Worm (Caenorhabditis elegans) whole organism, L4 larva: ENCODE data around the gene srsx-15.

Experiments used
- F10B5.3 ChIP-seq: sonication (generic microtip); optimal IDR thresholded peaks from 2 replicates; lab custom pipeline; 2016; ENCODE audit warnings: mild to moderate bottlenecking, missing genetic modification characterization, missing compliant biosample characterization
- T20F7.1 ChIP-seq: fragments of 200-800 bp; sonication (Bioruptor generic); optimal IDR thresholded peaks from 2 replicates; lab custom pipeline; 2018; ENCODE audit warnings: mild to moderate bottlenecking, missing genetic modification characterization, missing compliant biosample characterization
- T26A8.4 ChIP-seq: fragments of 200-800 bp; sonication (Bioruptor generic); IDR thresholded peaks from 2 replicates; pipeline ENCODE4 v1.3.6; 2022; ENCODE audit warnings: missing genetic modification characterization, missing compliant biosample characterization
- Y105C5A.15 ChIP-seq: fragments of 200-800 bp; sonication (Bioruptor generic); IDR thresholded peaks from 2 replicates; pipeline ENCODE4 v1.3.6; 2022; ENCODE audit warnings: missing genetic modification characterization, missing compliant biosample characterization
- ZK546.5 ChIP-seq, 2 experiments: sonication (generic microtip); optimal IDR thresholded peaks; 2 replicates each; lab custom pipeline; 2017; ENCODE audit warnings: missing biosample characterization in 2 of 2, missing genetic modification characterization in 2 of 2
- aha-1 ChIP-seq: fragments of 150-350 bp; peaks from one replicate; lab custom pipeline; 2014; ENCODE audit warnings: missing biosample characterization, missing genetic modification characterization
- attf-4 ChIP-seq: sonication (generic microtip); optimal IDR thresholded peaks from 3 replicates; lab custom pipeline; 2017; ENCODE audit warnings: missing biosample characterization, missing genetic modification characterization
- ceh-20 ChIP-seq: fragments of 200-800 bp; sonication (Bioruptor generic); IDR thresholded peaks from 2 replicates; pipeline ENCODE4 v1.3.6; 2022; ENCODE audit warnings: missing genetic modification reagents, missing genetic modification characterization, missing compliant biosample characterization
- ceh-44 ChIP-seq: fragments of 200-800 bp; sonication (Bioruptor generic); IDR thresholded peaks from 2 replicates; pipeline ENCODE4 v1.3.6; 2022; ENCODE audit warnings: missing genetic modification reagents, missing genetic modification characterization, missing compliant biosample characterization
- ctbp-1 ChIP-seq: fragments of 200-800 bp; sonication (Bioruptor generic); IDR thresholded peaks from 2 replicates; pipeline ENCODE4 v1.3.6; 2022; ENCODE audit warnings: missing genetic modification reagents, missing genetic modification characterization, missing compliant biosample characterization
- daf-12 ChIP-seq: fragments of 150-350 bp; optimal IDR thresholded peaks from 2 replicates; lab custom pipeline; 2014; ENCODE audit warnings: missing biosample characterization, missing genetic modification reagents, missing genetic modification characterization
- daf-16 ChIP-seq, 3 experiments: sonication (generic microtip); optimal IDR thresholded peaks; 2 replicates each; lab custom pipeline; 2016 to 2017; ENCODE audit warnings: missing genetic modification characterization in 3 of 3, missing genetic modification reagents in 3 of 3, mild to moderate bottlenecking in 2 of 3, missing compliant biosample characterization in 2 of 3, missing biosample characterization in 1 of 3, moderate library complexity in 1 of 3
- dmd-6 ChIP-seq: fragments of 200-800 bp; sonication (Bioruptor generic); IDR thresholded peaks from 2 replicates; pipeline ENCODE4 v1.3.6; 2022; ENCODE audit warnings: missing genetic modification reagents, missing genetic modification characterization, missing compliant biosample characterization
- dmd-8 ChIP-seq: fragments of 200-800 bp; sonication (Bioruptor generic); IDR thresholded peaks from 2 replicates; pipeline ENCODE4 v1.3.6; 2022; ENCODE audit warnings: missing genetic modification characterization, missing compliant biosample characterization
- dve-1 ChIP-seq: sonication (generic microtip); optimal IDR thresholded peaks from 2 replicates; lab custom pipeline; 2017; ENCODE audit warnings: antibody characterized with exemption, mild to moderate bottlenecking, missing genetic modification characterization, missing compliant biosample characterization; ENCODE audit not compliant: insufficient read depth
- egl-27 ChIP-seq: sonication (generic microtip); optimal IDR thresholded peaks from 3 replicates; lab custom pipeline; 2017; ENCODE audit warnings: missing biosample characterization, missing genetic modification reagents, missing genetic modification characterization
- egl-43 ChIP-seq: fragments of 200-800 bp; sonication (Bioruptor generic); IDR thresholded peaks from 2 replicates; pipeline ENCODE4 v1.3.6; 2022; ENCODE audit warnings: missing genetic modification reagents, missing genetic modification characterization, missing compliant biosample characterization
- jun-1 ChIP-seq: fragments of 150-350 bp; optimal IDR thresholded peaks from 2 replicates; lab custom pipeline; 2014; ENCODE audit warnings: missing biosample characterization, missing genetic modification reagents, missing genetic modification characterization
- lim-7 ChIP-seq: fragments of 200-800 bp; sonication (Bioruptor generic); IDR thresholded peaks from 2 replicates; pipeline ENCODE4 v1.3.6; 2022; ENCODE audit warnings: missing genetic modification characterization, missing compliant biosample characterization
- lin-13 ChIP-seq: fragments of 150-350 bp; optimal IDR thresholded peaks from 2 replicates; lab custom pipeline; 2014; ENCODE audit warnings: missing biosample characterization, missing genetic modification reagents, missing genetic modification characterization
- lin-29 ChIP-seq: fragments of 200-800 bp; sonication (Bioruptor generic); IDR thresholded peaks from 2 replicates; pipeline ENCODE4 v1.3.6; 2022; ENCODE audit warnings: missing genetic modification reagents, missing genetic modification characterization, missing compliant biosample characterization
- lin-38 ChIP-seq: fragments of 200-800 bp; sonication (Bioruptor generic); IDR thresholded peaks from 2 replicates; pipeline ENCODE4 v1.3.6; 2022; ENCODE audit warnings: missing genetic modification reagents, missing genetic modification characterization, missing compliant biosample characterization
- madf-5 ChIP-seq, 2 experiments: fragments of 200-800 bp; sonication (Bioruptor generic); IDR thresholded peaks; 2 replicates each; pipeline ENCODE4 v1.3.6; 2022; ENCODE audit warnings: missing compliant biosample characterization in 2 of 2, missing genetic modification characterization in 2 of 2
- mep-1 ChIP-seq: fragments of 150-350 bp; sonication (generic microtip); optimal IDR thresholded peaks from 3 replicates; lab custom pipeline; 2014; ENCODE audit warnings: missing biosample characterization, missing genetic modification characterization
- mxl-3 ChIP-seq: fragments of 200-800 bp; sonication (Bioruptor generic); optimal IDR thresholded peaks from 2 replicates; lab custom pipeline; 2018; ENCODE audit warnings: mild to moderate bottlenecking, missing genetic modification characterization, missing compliant biosample characterization
- nhr-102 ChIP-seq: sonication (generic microtip); optimal IDR thresholded peaks from 2 replicates; lab custom pipeline; 2016; ENCODE audit warnings: mild to moderate bottlenecking, missing genetic modification characterization, moderate library complexity, missing compliant biosample characterization
- nhr-237 ChIP-seq: sonication (generic microtip); optimal IDR thresholded peaks from 2 replicates; lab custom pipeline; 2017; ENCODE audit warnings: missing biosample characterization, missing genetic modification characterization
- nhr-48 ChIP-seq: sonication (generic microtip); optimal IDR thresholded peaks from 2 replicates; lab custom pipeline; 2016; ENCODE audit warnings: mild to moderate bottlenecking, missing genetic modification characterization, missing compliant biosample characterization
- pha-4 ChIP-seq, 2 experiments: fragments of 150-350 bp in 1 of 2; fragments of 200-800 bp in 1 of 2; sonication (Bioruptor generic) in 1 of 2; IDR thresholded peaks in 1 of 2; optimal IDR thresholded peaks in 1 of 2; 2 replicates each; pipeline versions ENCODE4 v1.3.6 to Lab custom; 2014 to 2022; ENCODE audit warnings: missing genetic modification characterization in 2 of 2, missing genetic modification reagents in 2 of 2, missing biosample characterization in 1 of 2, missing compliant biosample characterization in 1 of 2
- skn-1 ChIP-seq: fragments of 150-350 bp; optimal IDR thresholded peaks from 2 replicates; lab custom pipeline; 2014; ENCODE audit warnings: missing biosample characterization, missing genetic modification characterization
- snpc-1.2 ChIP-seq: fragments of 200-800 bp; sonication (Bioruptor generic); IDR thresholded peaks from 2 replicates; pipeline ENCODE4 v1.3.6; 2022; ENCODE audit warnings: missing genetic modification reagents, missing genetic modification characterization, missing compliant biosample characterization
- unc-130 ChIP-seq: sonication (generic microtip); optimal IDR thresholded peaks from 2 replicates; lab custom pipeline; 2016; ENCODE audit warnings: missing genetic modification reagents, missing genetic modification characterization, missing compliant biosample characterization
- unc-62 ChIP-seq, 3 experiments: fragments of 150-350 bp in 1 of 3; sonication (generic microtip); optimal IDR thresholded peaks in 2 of 3; peaks in 1 of 3; 1 replicate in 1 of 3; 2 replicates in 2 of 3; lab custom pipeline; 2014 to 2017; ENCODE audit warnings: missing biosample characterization in 3 of 3, missing genetic modification characterization in 3 of 3, missing genetic modification reagents in 3 of 3, missing genotype in 1 of 3
- zfp-3 ChIP-seq: fragments of 200-800 bp; sonication (Bioruptor generic); conservative IDR thresholded peaks from 2 replicates; pipeline ENCODE4 v1.3.6; 2022; ENCODE audit warnings: missing genetic modification reagents, missing genetic modification characterization, missing compliant biosample characterization
- zip-11 ChIP-seq: fragments of 200-800 bp; sonication (Bioruptor generic); IDR thresholded peaks from 2 replicates; pipeline ENCODE4 v1.3.6; 2022; ENCODE audit warnings: missing genetic modification characterization, missing compliant biosample characterization

Gene srsx-15

ce11 chrIV:5653649-5654048 lies 30.0 kb upstream of the srsx-15 start, which contains the start of gene clec-178:
Gene clec-178, plus strand, starts transcription at chrIV:5653949.
- TF ChIP-seq aha-1 (tag; lab: Kevin White, UChicago) (peak; percentile 63), lim-7 (GFP tag; lab: Robert Waterston, UW) (no peak)

- TF ChIP-seq nhr-102 (no peak), lin-29 (GFP tag; lab: Robert Waterston, UW) (no peak), skn-1 (tag; lab: Kevin White, UChicago) (no peak), F10B5.3 (tag; lab: Kevin White, UChicago) (no peak), mxl-3 (no peak), zip-11 (GFP tag; lab: Robert Waterston, UW) (no peak), ceh-44 (GFP tag; lab: Robert Waterston, UW) (no peak), nhr-237 (no peak), egl-43 (GFP tag; lab: Robert Waterston, UW) (no peak), ZK546.5 (tag; optimal IDR thresholded peaks at IDR 0.05; lab: Kevin White, UChicago) (no peak), Y105C5A.15 (GFP tag; lab: Robert Waterston, UW) (no peak), snpc-1.2 (GFP tag; lab: Robert Waterston, UW) (peak; percentile 39; the same call in 1 of the 2 replicates), dmd-8 (GFP tag; lab: Robert Waterston, UW) (no peak), unc-62 (GFP tag; optimal IDR thresholded peaks at IDR 0.05 in 1 of 2; lab: Kevin White, UChicago) (no peak), unc-62 (tag; optimal IDR thresholded peaks at IDR 0.05; lab: Kevin White, UChicago) (no peak), unc-130 (GFP tag; lab: Kevin White, UChicago) (no peak), dmd-6 (peak; percentile 35), aha-1 (tag; lab: Kevin White, UChicago) (peak; percentile 78), daf-12 (tag; lab: Kevin White, UChicago) (no peak), zfp-3 (GFP tag; lab: Robert Waterston, UW) (0 out of 2 replicates have a peak, but pooled peaks have one; percentile 50), attf-4 (tag; lab: Kevin White, UChicago) (no peak), lin-13 (no peak), nhr-48 (tag; lab: Kevin White, UChicago) (no peak), dve-1 (tag; lab: Kevin White, UChicago) (peak; percentile 30)
Measured at ce11 chrIV:5652811-5653483, 29.3 kb upstream of the srsx-15 start.

- no peak for TF ChIP-seq zfp-3 (GFP tag; lab: Robert Waterston, UW)
- peak; percentile 14 for TF ChIP-seq mep-1 (tag; lab: Kevin White, UChicago)
- TF ChIP-seq T26A8.4 (GFP tag; lab: Robert Waterston, UW) = peak; percentile 39; the same call in 1 of the 2 replicates
- peak; percentile 62; the same call in 1 of the 2 replicates for TF ChIP-seq Y105C5A.15 (GFP tag; lab: Robert Waterston, UW)
- peak; percentile 60 for TF ChIP-seq T20F7.1 (GFP tag; lab: Kevin White, UChicago)
- peak; percentile 31 for TF ChIP-seq nhr-102
- TF ChIP-seq egl-27 (tag; lab: Kevin White, UChicago) = no peak
- TF ChIP-seq pha-4 (GFP tag; IDR thresholded peaks at IDR 0.05; lab: Robert Waterston, UW) = peak; percentile 22
- no peak for TF ChIP-seq pha-4 (tag; optimal IDR thresholded peaks at IDR 0.05; lab: Kevin White, UChicago)
- TF ChIP-seq ceh-20 (GFP tag; lab: Robert Waterston, UW) = peak; percentile 55
- TF ChIP-seq F10B5.3 (tag; lab: Kevin White, UChicago) = no peak
- 0 out of 4 replicates have a peak, but pooled peaks of 1 of the 2 experiments have one; percentile 18 for TF ChIP-seq madf-5 (GFP tag; IDR thresholded peaks at IDR 0.05; lab: Robert Waterston, UW)
- TF ChIP-seq lin-38 (GFP tag; lab: Robert Waterston, UW) = peak; percentile 45
- TF ChIP-seq jun-1 (tag; lab: Kevin White, UChicago) = no peak
- no peak for TF ChIP-seq daf-16 (GFP tag; optimal IDR thresholded peaks at IDR 0.05; lab: Kevin White, UChicago)
- TF ChIP-seq daf-16 (tag; optimal IDR thresholded peaks at IDR 0.05; lab: Kevin White, UChicago) = peak; percentile 16
- peak; percentile 52 for TF ChIP-seq aha-1 (tag; lab: Kevin White, UChicago)
- peak; percentile 29 for TF ChIP-seq dve-1 (tag; lab: Kevin White, UChicago)
- peak; percentile 25; the same call in 1 of the 2 replicates for TF ChIP-seq ctbp-1 (GFP tag; lab: Robert Waterston, UW)
Measured at ce11 chrIV:5650761-5651332, 27.2 kb upstream of the srsx-15 start.
